Fruit fly (Drosophila melanogaster) whole organism, adult: Measurements from ENCODE around the gene grass.

ENCODE experiments used
- CG12768 ChIP-seq: fragments of 200-800 bp; sonication (Bioruptor generic); optimal IDR thresholded peaks from 2 replicates; lab custom pipeline; 2017; ENCODE audit warnings: missing biosample characterization, missing genetic modification characterization, mild to moderate bottlenecking, moderate library complexity, missing genetic modification reagents
- Crg-1 ChIP-seq: fragments of 200-800 bp; sonication (Bioruptor generic); optimal IDR thresholded peaks from 2 replicates; lab custom pipeline; 2016; ENCODE audit warnings: missing biosample characterization, missing genetic modification characterization
- Mnt ChIP-seq: fragments of 200-800 bp; sonication (Bioruptor generic); optimal IDR thresholded peaks from 2 replicates; lab custom pipeline; 2016; ENCODE audit warnings: missing biosample characterization, mild to moderate bottlenecking, missing genetic modification characterization
- bab1 ChIP-seq: fragments of 200-800 bp; sonication (Bioruptor generic); optimal IDR thresholded peaks from 3 replicates; lab custom pipeline; 2019; ENCODE audit warnings: missing biosample characterization, mild to moderate bottlenecking, missing genetic modification characterization, moderate library complexity
- cnc ChIP-seq, 2 experiments: fragments of >200 bp; optimal IDR thresholded peaks; 2 replicates each; lab custom pipeline; 2017
- ovo ChIP-seq: fragments of 200-800 bp; sonication (Bioruptor generic); optimal IDR thresholded peaks from 2 replicates; lab custom pipeline; 2016; ENCODE audit warnings: missing biosample characterization, missing genetic modification characterization
- toe ChIP-seq: fragments of 200-800 bp; sonication (Bioruptor generic); optimal IDR thresholded peaks from 2 replicates; lab custom pipeline; 2016; ENCODE audit warnings: missing biosample characterization, missing genetic modification characterization

DNA sequence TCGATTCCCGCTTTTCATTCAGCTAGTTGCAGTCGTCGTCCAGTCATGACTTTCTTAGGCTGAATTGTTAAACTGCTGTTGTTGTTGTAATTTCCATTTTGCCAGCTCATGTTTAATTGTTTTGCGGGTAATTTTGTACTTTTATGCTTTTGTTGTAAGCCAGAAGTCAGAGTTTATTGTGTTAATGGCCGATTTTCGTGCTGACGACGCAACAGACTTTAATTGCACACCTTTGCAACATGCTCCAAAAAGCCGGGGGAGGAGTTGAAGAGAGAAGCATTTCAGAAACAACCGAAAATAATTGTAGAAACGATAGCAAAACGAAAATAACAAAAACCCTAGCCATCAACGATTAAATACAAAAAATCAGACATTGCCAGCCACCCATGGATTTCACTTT, 19.0 kb upstream of the grass start:
- TF ChIP-seq Mnt (no peak), cnc (optimal IDR thresholded peaks at IDR 0.05; lab: Kevin White, UChicago) (no peak), bab1 (no peak), Crg-1 (GFP tag; lab: Kevin White, UChicago) (no peak), ovo (no peak), toe (GFP tag; lab: Kevin White, UChicago) (no peak), CG12768 (GFP tag; lab: Kevin White, UChicago) (no peak)
